Worm (Caenorhabditis elegans): ENCODE measurements around the gene ZK666.12.

ZK666.12 gene

ce11 chrII:10527649-10528134 lies 31.7 kb downstream of the ZK666.12 start, which contains the start of gene mab-10 (continued):
- TF ChIP-seq B0336.3 (GFP tag; IDR thresholded peaks at IDR 0.05) (peak; percentile 45; the same call in 1 of the 2 replicates), nhr-80 (tag; optimal IDR thresholded peaks at IDR 0.05) (peak; percentile 76), T07F8.4 (tag; optimal IDR thresholded peaks at IDR 0.05) (no peak), K12H6.12 (tag; optimal IDR thresholded peaks at IDR 0.05) (peak; percentile 44), C06A6.2 (GFP tag; conservative IDR thresholded peaks at IDR 0.05) (peak; percentile 42; the same call in 1 of the 2 replicates), lin-40 (tag; optimal IDR thresholded peaks at IDR 0.05) (peak; percentile 32), hsf-1 (GFP tag; IDR thresholded peaks at IDR 0.05) (no peak)

- 0 out of 2 replicates have a peak, but pooled peaks have one; percentile 42 for TF ChIP-seq dox-1 (GFP tag; IDR thresholded peaks at IDR 0.05)
- peak; percentile 2 for TF ChIP-seq attf-5 (GFP tag; optimal IDR thresholded peaks at IDR 0.05)
- 0 out of 2 replicates have a peak, but pooled peaks have one; percentile 33 for TF ChIP-seq lin-26 (GFP tag; IDR thresholded peaks at IDR 0.05)
- no peak for TF ChIP-seq C17E4.6 (GFP tag; IDR thresholded peaks at IDR 0.05)
- no peak for TF ChIP-seq ztf-22 (GFP tag; optimal IDR thresholded peaks at IDR 0.05)
- TF ChIP-seq efl-1 (GFP tag; optimal IDR thresholded peaks at IDR 0.05): peak; percentile 26
- TF ChIP-seq hmg-1.2 (GFP tag; IDR thresholded peaks at IDR 0.05): peak; percentile 43; the same call in 1 of the 2 replicates
- TF ChIP-seq nhr-80 (tag; optimal IDR thresholded peaks at IDR 0.05): peak; percentile 23
- no peak for TF ChIP-seq cebp-1 (GFP tag; IDR thresholded peaks at IDR 0.05)
- TF ChIP-seq cebp-1 (tag; optimal IDR thresholded peaks at IDR 0.05): peak; percentile 2
- no peak for TF ChIP-seq ceh-40 (GFP tag; IDR thresholded peaks at IDR 0.05)
- TF ChIP-seq zfh-2 (GFP tag; conservative IDR thresholded peaks at IDR 0.05): peak; percentile 89
- no peak for TF ChIP-seq F39B2.1 (GFP tag; IDR thresholded peaks at IDR 0.05)
Measured at ce11 chrII:10529218-10529751, 33.3 kb downstream of the ZK666.12 start.

- no peak for TF ChIP-seq F49E8.2 (tag; optimal IDR thresholded peaks at IDR 0.05; ENCODE audit: insufficient read depth)
- peak; percentile 58; the same call in 1 of the 2 replicates for TF ChIP-seq zfh-2 (GFP tag; conservative IDR thresholded peaks at IDR 0.05)
- no peak for TF ChIP-seq F39B2.1 (GFP tag; IDR thresholded peaks at IDR 0.05)
- TF ChIP-seq K11D2.4 (GFP tag; IDR thresholded peaks at IDR 0.05): no peak
- no peak for TF ChIP-seq tlf-1 (GFP tag; optimal IDR thresholded peaks at IDR 0.05)
- TF ChIP-seq ceh-100 (GFP tag; IDR thresholded peaks at IDR 0.05): no peak
- TF ChIP-seq cebp-2 (GFP tag; IDR thresholded peaks at IDR 0.05): 0 out of 2 replicates have a peak, but pooled peaks have one; percentile 51
- no peak for TF ChIP-seq snpc-3.4 (tag; optimal IDR thresholded peaks at IDR 0.05)
- no peak for TF ChIP-seq lin-35 (GFP tag; optimal IDR thresholded peaks at IDR 0.05)
- TF ChIP-seq pbrm-1 (GFP tag; IDR thresholded peaks at IDR 0.05): no peak
- no peak for TF ChIP-seq egrh-3 (GFP tag; IDR thresholded peaks at IDR 0.05)
- TF ChIP-seq hlh-12 (tag; optimal IDR thresholded peaks at IDR 0.05): no peak
- no peak for TF ChIP-seq ceh-58 (GFP tag; IDR thresholded peaks at IDR 0.05)
- TF ChIP-seq mcd-1 (GFP tag; IDR thresholded peaks at IDR 0.05): no peak
- TF ChIP-seq nhr-80 (tag; optimal IDR thresholded peaks at IDR 0.05): no peak
- no peak for TF ChIP-seq hrde-1 (tag; optimal IDR thresholded peaks at IDR 0.05; ENCODE audit: borderline replicate concordance)
- TF ChIP-seq repo-1 (tag; optimal IDR thresholded peaks at IDR 0.05): no peak
Measured at ce11 chrII:10530907-10531306, 34.9 kb downstream of the ZK666.12 start.

ce11 chrII:10531604-10532003 lies 35.6 kb downstream of the ZK666.12 start:
- TF ChIP-seq attf-3 (GFP tag; conservative IDR thresholded peaks at IDR 0.05) (no peak), unc-62 (GFP tag; optimal IDR thresholded peaks at IDR 0.05) (no peak), zfh-2 (GFP tag; conservative IDR thresholded peaks at IDR 0.05) (peak; percentile 71), egrh-3 (GFP tag; IDR thresholded peaks at IDR 0.05) (peak; percentile 52; the same call in 1 of the 2 replicates), nhr-179 (tag; optimal IDR thresholded peaks at IDR 0.05) (no peak), F22D6.2 (tag; optimal IDR thresholded peaks at IDR 0.05) (no peak), F49E8.2 (tag; optimal IDR thresholded peaks at IDR 0.05; ENCODE audit: insufficient read depth) (no peak), ztf-26 (tag; optimal IDR thresholded peaks at IDR 0.05) (no peak), rec-8 (tag; optimal IDR thresholded peaks at IDR 0.05) (no peak), T07F8.4 (tag; optimal IDR thresholded peaks at IDR 0.05) (no peak), hlh-12 (tag; optimal IDR thresholded peaks at IDR 0.05) (no peak), let-526 (GFP tag; IDR thresholded peaks at IDR 0.05) (no peak), mcd-1 (GFP tag; IDR thresholded peaks at IDR 0.05) (no peak), hmg-1.2 (GFP tag; IDR thresholded peaks at IDR 0.05) (no peak), lin-35 (GFP tag; optimal IDR thresholded peaks at IDR 0.05) (no peak), tlf-1 (GFP tag; optimal IDR thresholded peaks at IDR 0.05) (no peak), chd-7 (tag; optimal IDR thresholded peaks at IDR 0.05) (peak; percentile 11), him-1 (tag; optimal IDR thresholded peaks at IDR 0.05) (no peak)
